Fruit fly (Drosophila melanogaster) S2 (cell line): Measurements from ENCODE around the gene Akh.

ENCODE experiments used
- CG8478 ChIP-seq: fragments of >200 bp; optimal IDR thresholded peaks from 2 replicates; lab custom pipeline; 2018
- CTCF ChIP-seq, 2 experiments: fragments of >200 bp; optimal IDR thresholded peaks; 2 replicates each; lab custom pipeline; 2018

DNA sequence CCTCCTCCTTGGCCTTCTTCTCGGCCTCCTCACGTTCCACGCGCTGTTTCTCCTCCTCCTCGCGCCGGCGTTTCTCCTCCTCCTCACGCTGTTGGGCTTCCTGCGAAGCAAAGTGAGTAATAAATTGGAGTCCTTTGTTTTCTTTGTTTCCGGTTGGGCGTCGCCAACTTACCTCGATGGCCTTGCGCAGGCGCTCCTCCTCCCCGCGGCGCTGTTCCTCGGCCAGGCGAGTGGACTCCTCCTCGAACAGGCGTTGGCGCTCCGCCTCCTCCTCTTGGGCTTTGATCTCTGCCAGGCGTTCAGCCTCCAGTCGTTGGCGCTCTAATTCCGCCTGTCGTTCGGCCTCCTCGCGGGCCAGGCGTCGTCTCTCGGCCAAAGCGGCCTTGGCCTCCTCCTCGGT lies 15.6 kb upstream of the Akh start:
- TF ChIP-seq CG8478 = no peak
- no peak for TF ChIP-seq CTCF (optimal IDR thresholded peaks at IDR 0.05; lab: Kevin White, UChicago)
